Worm (Caenorhabditis elegans) whole organism, L4 larva: ENCODE results near the gene Y34B4A.4.

Source experiments
- Y75B8A.6 ChIP-seq: fragments of 200-800 bp; sonication (Bioruptor generic); IDR thresholded peaks from 2 replicates; pipeline ENCODE4 v1.3.6; 2022; ENCODE audit warnings: missing genetic modification reagents, missing genetic modification characterization, missing compliant biosample characterization
- ZK546.5 ChIP-seq, 2 experiments: sonication (generic microtip); optimal IDR thresholded peaks; 2 replicates each; lab custom pipeline; 2017; ENCODE audit warnings: missing biosample characterization in 2 of 2, missing genetic modification characterization in 2 of 2
- ama-1 ChIP-seq: fragments of 150-350 bp; optimal IDR thresholded peaks from 2 replicates; lab custom pipeline; 2014; ENCODE audit warnings: inconsistent platforms, mixed read lengths
- ceh-32 ChIP-seq: sonication (generic microtip); optimal IDR thresholded peaks from 2 replicates; lab custom pipeline; 2016; ENCODE audit warnings: mild to moderate bottlenecking, missing genetic modification characterization, missing compliant biosample characterization; ENCODE audit not compliant: poor library complexity
- dve-1 ChIP-seq: sonication (generic microtip); optimal IDR thresholded peaks from 2 replicates; lab custom pipeline; 2017; ENCODE audit warnings: antibody characterized with exemption, mild to moderate bottlenecking, missing genetic modification characterization, missing compliant biosample characterization; ENCODE audit not compliant: insufficient read depth
- fos-1 ChIP-seq: fragments of 150-350 bp; optimal IDR thresholded peaks from 2 replicates; lab custom pipeline; 2014; ENCODE audit warnings: missing biosample characterization, missing genetic modification characterization
- jun-1 ChIP-seq: fragments of 150-350 bp; optimal IDR thresholded peaks from 2 replicates; lab custom pipeline; 2014; ENCODE audit warnings: missing biosample characterization, missing genetic modification reagents, missing genetic modification characterization
- lin-15B ChIP-seq: fragments of 150-350 bp; sonication (generic microtip); optimal IDR thresholded peaks from 3 replicates; lab custom pipeline; 2014; ENCODE audit warnings: missing biosample characterization, missing genetic modification characterization
- lir-3 ChIP-seq: sonication (generic microtip); optimal IDR thresholded peaks from 2 replicates; lab custom pipeline; 2016; ENCODE audit warnings: mild to moderate bottlenecking, missing genetic modification characterization, missing compliant biosample characterization
- nhr-237 ChIP-seq: sonication (generic microtip); optimal IDR thresholded peaks from 2 replicates; lab custom pipeline; 2017; ENCODE audit warnings: missing biosample characterization, missing genetic modification characterization
- pqm-1 ChIP-seq: sonication (generic microtip); optimal IDR thresholded peaks from 2 replicates; lab custom pipeline; 2017; ENCODE audit warnings: missing biosample characterization, missing genetic modification characterization
- unc-62 ChIP-seq, 3 experiments: fragments of 150-350 bp in 1 of 3; sonication (generic microtip); optimal IDR thresholded peaks in 2 of 3; peaks in 1 of 3; 1 replicate in 1 of 3; 2 replicates in 2 of 3; lab custom pipeline; 2014 to 2017; ENCODE audit warnings: missing biosample characterization in 3 of 3, missing genetic modification characterization in 3 of 3, missing genetic modification reagents in 3 of 3, missing genotype in 1 of 3
- ztf-11 ChIP-seq: fragments of 150-350 bp; optimal IDR thresholded peaks from 2 replicates; lab custom pipeline; 2014; ENCODE audit warnings: missing biosample characterization, missing genetic modification characterization

DNA sequence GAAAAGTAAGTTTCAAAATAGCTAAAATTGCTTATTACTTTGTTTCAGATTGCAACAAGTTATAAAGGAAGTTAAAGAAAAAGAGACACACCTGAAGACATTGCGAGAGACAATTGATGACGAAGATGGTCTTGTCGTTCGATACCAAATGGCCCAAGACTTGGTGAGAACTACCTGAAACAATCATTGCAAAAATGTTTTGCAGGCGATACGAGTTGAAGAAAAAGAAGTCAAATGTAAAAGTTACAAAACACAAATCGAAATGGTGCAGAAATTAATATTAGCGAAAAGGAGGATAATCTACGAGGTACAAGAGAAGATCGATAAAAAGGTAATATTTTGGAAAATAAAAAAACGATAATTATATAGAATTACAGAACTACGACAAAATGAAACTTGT, 15.5 kb downstream of the Y34B4A.4 start, which contains the start of gene rga-8:
- TF ChIP-seq pqm-1 (tag; lab: Kevin White, UChicago) (no peak), fos-1 (tag; lab: Kevin White, UChicago) (no peak), Y75B8A.6 (GFP tag; lab: Robert Waterston, UW) (no peak), ama-1 (lab: Kevin White, UChicago) (no peak), nhr-237 (tag; lab: Kevin White, UChicago) (no peak), lin-15B (tag; lab: Kevin White, UChicago) (no peak), jun-1 (tag; lab: Kevin White, UChicago) (no peak), ceh-32 (tag; lab: Kevin White, UChicago) (no peak), unc-62 (GFP tag; optimal IDR thresholded peaks at IDR 0.05 in 1 of 2; lab: Kevin White, UChicago) (peak in 1 of 2 experiments; percentile 1), unc-62 (tag; optimal IDR thresholded peaks at IDR 0.05; lab: Kevin White, UChicago) (no peak), dve-1 (tag; lab: Kevin White, UChicago) (no peak), ZK546.5 (tag; optimal IDR thresholded peaks at IDR 0.05; lab: Kevin White, UChicago) (no peak), ztf-11 (tag; lab: Kevin White, UChicago) (no peak), lir-3 (tag; lab: Kevin White, UChicago) (no peak)
